Worm (Caenorhabditis elegans) whole organism, L1 larva: ENCODE measurements around the gene C50C3.5.

Experiments
- C04F5.9 ChIP-seq: sonication (generic microtip); optimal IDR thresholded peaks from 2 replicates; lab custom pipeline; 2016; ENCODE audit warnings: missing genetic modification characterization, missing compliant biosample characterization
- C16A3.4 ChIP-seq: fragments of 150-350 bp; optimal IDR thresholded peaks from 2 replicates; lab custom pipeline; 2014; ENCODE audit warnings: missing biosample characterization, missing genetic modification characterization
- F16B12.6 ChIP-seq: fragments of 150-350 bp; optimal IDR thresholded peaks from 2 replicates; lab custom pipeline; 2014; ENCODE audit warnings: missing biosample characterization, missing genetic modification characterization
- alr-1 ChIP-seq: fragments of 200-800 bp; sonication (Bioruptor generic); optimal IDR thresholded peaks from 2 replicates; lab custom pipeline; 2018; ENCODE audit warnings: borderline replicate concordance, mild to moderate bottlenecking, missing genetic modification characterization, missing compliant biosample characterization
- aly-2 ChIP-seq: fragments of 150-350 bp; optimal IDR thresholded peaks from 2 replicates; lab custom pipeline; 2014; ENCODE audit warnings: missing biosample characterization, missing genetic modification characterization
- ama-1 ChIP-seq: fragments of 150-350 bp; optimal IDR thresholded peaks from 2 replicates; lab custom pipeline; 2014
- blmp-1 ChIP-seq: fragments of 150-350 bp; optimal IDR thresholded peaks from 2 replicates; lab custom pipeline; 2014; ENCODE audit warnings: missing biosample characterization, missing genetic modification characterization
- ceh-63 ChIP-seq: fragments of 200-800 bp; sonication (Bioruptor generic); optimal IDR thresholded peaks from 2 replicates; lab custom pipeline; 2018; ENCODE audit warnings: mild to moderate bottlenecking, missing genetic modification characterization, missing compliant biosample characterization
- ceh-8 ChIP-seq: fragments of 200-800 bp; sonication (Bioruptor generic); optimal IDR thresholded peaks from 2 replicates; lab custom pipeline; 2018; ENCODE audit warnings: mild to moderate bottlenecking, missing genetic modification characterization, moderate library complexity, missing compliant biosample characterization
- ceh-90 ChIP-seq: sonication (generic microtip); optimal IDR thresholded peaks from 2 replicates; lab custom pipeline; 2016; ENCODE audit warnings: missing genetic modification characterization, missing compliant biosample characterization
- ces-1 ChIP-seq: fragments of 150-350 bp; optimal IDR thresholded peaks from 2 replicates; lab custom pipeline; 2014; ENCODE audit warnings: missing biosample characterization, missing genetic modification reagents, missing genetic modification characterization
- dpl-1 ChIP-seq, 3 experiments: fragments of 150-350 bp in 2 of 3; sonication (generic microtip) in 1 of 3; optimal IDR thresholded peaks; 2 replicates each; lab custom pipeline; 2014 to 2017; ENCODE audit warnings: missing biosample characterization in 3 of 3, missing genetic modification characterization in 3 of 3, missing genetic modification reagents in 3 of 3
- dsc-1 ChIP-seq: sonication (generic microtip); optimal IDR thresholded peaks from 2 replicates; lab custom pipeline; 2016; ENCODE audit warnings: mild to moderate bottlenecking, missing genetic modification characterization, missing compliant biosample characterization
- egl-13 ChIP-seq: sonication (generic microtip); optimal IDR thresholded peaks from 2 replicates; lab custom pipeline; 2016; ENCODE audit warnings: missing genotype, missing genetic modification reagents, missing genetic modification characterization, missing compliant biosample characterization
- elt-2 ChIP-seq: sonication (generic microtip); optimal IDR thresholded peaks from 2 replicates; lab custom pipeline; 2016; ENCODE audit warnings: missing genetic modification characterization, mild to moderate bottlenecking, inconsistent platforms, missing compliant biosample characterization, missing genetic modification reagents
- fkh-10 ChIP-seq: sonication (generic microtip); optimal IDR thresholded peaks from 2 replicates; lab custom pipeline; 2017; ENCODE audit warnings: missing biosample characterization, missing genetic modification reagents, missing genetic modification characterization
- fkh-8 ChIP-seq: sonication (generic microtip); optimal IDR thresholded peaks from 2 replicates; lab custom pipeline; 2016; ENCODE audit warnings: mild to moderate bottlenecking, missing genetic modification characterization, missing compliant biosample characterization
- fos-1 ChIP-seq: fragments of 150-350 bp; optimal IDR thresholded peaks from 2 replicates; lab custom pipeline; 2014; ENCODE audit warnings: missing biosample characterization, missing genetic modification characterization
- grh-1 ChIP-seq: fragments of 200-800 bp; sonication (Bioruptor generic); IDR thresholded peaks from 2 replicates; pipeline ENCODE4 v1.3.6; 2022; ENCODE audit warnings: missing genetic modification reagents, missing genetic modification characterization, missing compliant biosample characterization
- hpl-2 ChIP-seq: fragments of 150-350 bp; optimal IDR thresholded peaks from 2 replicates; lab custom pipeline; 2014; ENCODE audit warnings: missing biosample characterization, missing genetic modification reagents, missing genetic modification characterization
- irx-1 ChIP-seq: sonication (generic microtip); optimal IDR thresholded peaks from 2 replicates; lab custom pipeline; 2016; ENCODE audit warnings: missing genetic modification characterization, missing compliant biosample characterization
- isw-1 ChIP-seq: fragments of 200-800 bp; sonication (Bioruptor generic); IDR thresholded peaks from 2 replicates; pipeline ENCODE4 v1.3.6; 2022; ENCODE audit warnings: missing genetic modification characterization, missing compliant biosample characterization
- jun-1 ChIP-seq: fragments of 150-350 bp; optimal IDR thresholded peaks from 2 replicates; lab custom pipeline; 2014; ENCODE audit warnings: missing biosample characterization, missing genetic modification reagents, missing genetic modification characterization
- lin-14 ChIP-seq: fragments of 200-800 bp; sonication (Bioruptor generic); optimal IDR thresholded peaks from 2 replicates; lab custom pipeline; 2018; ENCODE audit warnings: mild to moderate bottlenecking, missing genetic modification characterization, moderate library complexity, missing compliant biosample characterization
- lin-15B ChIP-seq: fragments of 150-350 bp; sonication (generic microtip); optimal IDR thresholded peaks from 3 replicates; lab custom pipeline; 2014; ENCODE audit warnings: missing biosample characterization, missing genetic modification characterization
- lin-35 ChIP-seq, 2 experiments: fragments of 150-350 bp; optimal IDR thresholded peaks; 2 replicates each; lab custom pipeline; 2014; ENCODE audit warnings: missing biosample characterization in 2 of 2, missing genetic modification characterization in 2 of 2, missing genetic modification reagents in 2 of 2
- lir-3 ChIP-seq: sonication (generic microtip); optimal IDR thresholded peaks from 2 replicates; lab custom pipeline; 2016; ENCODE audit warnings: mild to moderate bottlenecking, missing genetic modification characterization, moderate library complexity, missing compliant biosample characterization; ENCODE audit not compliant: poor library complexity
- mef-2 ChIP-seq: fragments of 150-350 bp; optimal IDR thresholded peaks from 2 replicates; lab custom pipeline; 2014; ENCODE audit warnings: missing biosample characterization, missing genetic modification characterization
- nhr-20 ChIP-seq: sonication (generic microtip); optimal IDR thresholded peaks from 2 replicates; lab custom pipeline; 2016; ENCODE audit warnings: mild to moderate bottlenecking, missing genetic modification characterization, missing compliant biosample characterization
- nhr-237 ChIP-seq: fragments of 150-350 bp; optimal IDR thresholded peaks from 2 replicates; lab custom pipeline; 2014; ENCODE audit warnings: missing biosample characterization, missing genetic modification characterization
- nhr-28 ChIP-seq: fragments of 150-350 bp; optimal IDR thresholded peaks from 2 replicates; lab custom pipeline; 2014; ENCODE audit warnings: missing biosample characterization, missing genetic modification characterization
- nhr-77 ChIP-seq: fragments of 150-350 bp; optimal IDR thresholded peaks from 2 replicates; lab custom pipeline; 2014; ENCODE audit warnings: missing biosample characterization, missing genetic modification characterization
- nhr-90 ChIP-seq: sonication (generic microtip); optimal IDR thresholded peaks from 2 replicates; lab custom pipeline; 2016; ENCODE audit warnings: mild to moderate bottlenecking, missing genetic modification characterization, missing compliant biosample characterization; ENCODE audit not compliant: poor library complexity
- pag-3 ChIP-seq: sonication (generic microtip); optimal IDR thresholded peaks from 2 replicates; lab custom pipeline; 2017; ENCODE audit warnings: missing genetic modification characterization, mild to moderate bottlenecking, missing compliant biosample characterization, antibody characterized with exemption, borderline replicate concordance; ENCODE audit not compliant: insufficient read depth
- pax-3 ChIP-seq: fragments of 200-800 bp; sonication (Bioruptor generic); optimal IDR thresholded peaks from 2 replicates; lab custom pipeline; 2018; ENCODE audit warnings: mild to moderate bottlenecking, missing genetic modification characterization, moderate library complexity, missing compliant biosample characterization
- pqm-1 ChIP-seq: sonication (generic microtip); optimal IDR thresholded peaks from 3 replicates; lab custom pipeline; 2017; ENCODE audit warnings: missing biosample characterization, missing genetic modification characterization
- rnt-1 ChIP-seq: sonication (generic microtip); optimal IDR thresholded peaks from 2 replicates; lab custom pipeline; 2016; ENCODE audit warnings: mild to moderate bottlenecking, missing genetic modification characterization, moderate library complexity, missing compliant biosample characterization
- skn-1 ChIP-seq: fragments of 150-350 bp; optimal IDR thresholded peaks from 2 replicates; lab custom pipeline; 2014; ENCODE audit warnings: missing biosample characterization, missing genetic modification characterization
- snpc-4 ChIP-seq: fragments of 150-350 bp; optimal IDR thresholded peaks from 2 replicates; lab custom pipeline; 2014; ENCODE audit warnings: missing biosample characterization, missing genetic modification characterization
- sox-4 ChIP-seq: sonication (generic microtip); optimal IDR thresholded peaks from 2 replicates; lab custom pipeline; 2016; ENCODE audit warnings: missing genetic modification characterization, missing compliant biosample characterization
- sptf-1 ChIP-seq: fragments of 150-350 bp; optimal IDR thresholded peaks from 2 replicates; lab custom pipeline; 2014; ENCODE audit warnings: missing biosample characterization, missing genetic modification characterization
- sup-37 ChIP-seq: fragments of 200-800 bp; sonication (Bioruptor generic); optimal IDR thresholded peaks from 2 replicates; lab custom pipeline; 2018; ENCODE audit warnings: mild to moderate bottlenecking, missing genetic modification characterization, missing compliant biosample characterization
- swsn-7 ChIP-seq: sonication (generic microtip); optimal IDR thresholded peaks from 2 replicates; lab custom pipeline; 2016; ENCODE audit warnings: missing genetic modification characterization, missing compliant biosample characterization
- tbx-2 ChIP-seq: sonication (generic microtip); optimal IDR thresholded peaks from 2 replicates; lab custom pipeline; 2016; ENCODE audit warnings: missing genetic modification characterization, missing compliant biosample characterization
- tlp-1 ChIP-seq: fragments of 150-350 bp; optimal IDR thresholded peaks from 2 replicates; lab custom pipeline; 2014; ENCODE audit warnings: missing biosample characterization, missing genetic modification characterization
- unc-130 ChIP-seq: fragments of 150-350 bp; optimal IDR thresholded peaks from 2 replicates; lab custom pipeline; 2017; ENCODE audit warnings: missing biosample characterization, missing genetic modification characterization, inconsistent platforms
- unc-30 ChIP-seq: sonication (generic microtip); optimal IDR thresholded peaks from 2 replicates; lab custom pipeline; 2017; ENCODE audit warnings: missing biosample characterization, missing genetic modification characterization
- unc-62 ChIP-seq: fragments of 150-350 bp; optimal IDR thresholded peaks from 2 replicates; lab custom pipeline; 2014; ENCODE audit warnings: missing biosample characterization, missing genetic modification reagents, missing genetic modification characterization
- xbp-1 ChIP-seq: sonication (generic microtip); optimal IDR thresholded peaks from 2 replicates; lab custom pipeline; 2016; ENCODE audit warnings: missing genetic modification characterization, missing compliant biosample characterization
- ztf-4 ChIP-seq: fragments of 150-350 bp; optimal IDR thresholded peaks from 2 replicates; lab custom pipeline; 2014; ENCODE audit warnings: missing biosample characterization, missing genetic modification characterization

Gene C50C3.5

ce11 chrIII:8199060-8199459 lies 20.0 kb downstream of the C50C3.5 start:
- TF ChIP-seq F16B12.6 (tag; lab: Kevin White, UChicago): no peak
- TF ChIP-seq alr-1 (tag; lab: Kevin White, UChicago): no peak
- no peak for TF ChIP-seq rnt-1 (tag; lab: Kevin White, UChicago)
- no peak for TF ChIP-seq hpl-2 (GFP tag; lab: Kevin White, UChicago)
- TF ChIP-seq swsn-7 (tag; lab: Kevin White, UChicago): no peak
- TF ChIP-seq C16A3.4: no peak
- TF ChIP-seq nhr-77 (tag; lab: Kevin White, UChicago): no peak

ce11 chrIII:8201117-8201516 lies 22.1 kb downstream of the C50C3.5 start, which contains the start of gene unc-36:
Gene unc-36 (minus strand): TSS chrIII:8201217.
- no peak for TF ChIP-seq dpl-1 (GFP tag; optimal IDR thresholded peaks at IDR 0.05; lab: Kevin White, UChicago)
- no peak for TF ChIP-seq snpc-4 (tag; lab: Kevin White, UChicago)
- TF ChIP-seq nhr-237 (tag; lab: Kevin White, UChicago): no peak
- TF ChIP-seq ama-1 (lab: Kevin White, UChicago): no peak
- no peak for TF ChIP-seq aly-2 (tag; lab: Kevin White, UChicago)
- TF ChIP-seq lir-3: no peak
- no peak for TF ChIP-seq isw-1 (GFP tag; lab: Robert Waterston, UW)
- no peak for TF ChIP-seq sup-37 (GFP tag; lab: Kevin White, UChicago)
- no peak for TF ChIP-seq fkh-10
- TF ChIP-seq elt-2 (tag; lab: Kevin White, UChicago): no peak
- no peak for TF ChIP-seq unc-130
- TF ChIP-seq egl-13 (tag; lab: Kevin White, UChicago): no peak
- no peak for TF ChIP-seq skn-1

ce11 chrIII:8201760-8202159 lies 22.7 kb downstream of the C50C3.5 start:
- TF ChIP-seq jun-1 (tag; lab: Kevin White, UChicago) (no peak), pax-3 (tag; lab: Kevin White, UChicago) (peak; percentile 42), nhr-20 (peak; percentile 26), lin-14 (GFP tag; lab: Kevin White, UChicago) (peak; percentile 94), ces-1 (GFP tag; lab: Kevin White, UChicago) (no peak), tlp-1 (tag; lab: Kevin White, UChicago) (no peak), ceh-63 (no peak), fos-1 (tag; lab: Kevin White, UChicago) (no peak), blmp-1 (tag; lab: Kevin White, UChicago) (no peak), pqm-1 (tag; lab: Kevin White, UChicago) (no peak), sup-37 (GFP tag; lab: Kevin White, UChicago) (no peak), ztf-4 (tag; lab: Kevin White, UChicago) (peak; percentile 25), grh-1 (no peak), C04F5.9 (no peak), ceh-8 (GFP tag; lab: Kevin White, UChicago) (no peak), lin-35 (GFP tag; optimal IDR thresholded peaks at IDR 0.05; lab: Kevin White, UChicago) (peak in 1 of 2 experiments; percentile 51), unc-62 (GFP tag; lab: Kevin White, UChicago) (no peak), lir-3 (peak; percentile 19), pag-3 (no peak), tbx-2 (tag; lab: Kevin White, UChicago) (peak; percentile 55), ceh-90 (tag; lab: Kevin White, UChicago) (no peak), xbp-1 (tag; lab: Kevin White, UChicago) (peak; percentile 3), dsc-1 (tag; lab: Kevin White, UChicago) (peak; percentile 76), fkh-8 (tag; lab: Kevin White, UChicago) (peak; percentile 79), nhr-237 (tag; lab: Kevin White, UChicago) (no peak), sox-4 (tag; lab: Kevin White, UChicago) (no peak), nhr-28 (tag; lab: Kevin White, UChicago) (no peak), hpl-2 (GFP tag; lab: Kevin White, UChicago) (no peak), mef-2 (no peak), unc-30 (tag; lab: Kevin White, UChicago) (no peak), nhr-77 (tag; lab: Kevin White, UChicago) (no peak), sptf-1 (tag; lab: Kevin White, UChicago) (no peak), elt-2 (tag; lab: Kevin White, UChicago) (no peak), isw-1 (GFP tag; lab: Robert Waterston, UW) (peak; percentile 31), lin-15B (tag; lab: Kevin White, UChicago) (no peak), irx-1 (tag; lab: Kevin White, UChicago) (no peak), nhr-90 (tag; lab: Kevin White, UChicago) (no peak)
